In the genomic region with DNA sequence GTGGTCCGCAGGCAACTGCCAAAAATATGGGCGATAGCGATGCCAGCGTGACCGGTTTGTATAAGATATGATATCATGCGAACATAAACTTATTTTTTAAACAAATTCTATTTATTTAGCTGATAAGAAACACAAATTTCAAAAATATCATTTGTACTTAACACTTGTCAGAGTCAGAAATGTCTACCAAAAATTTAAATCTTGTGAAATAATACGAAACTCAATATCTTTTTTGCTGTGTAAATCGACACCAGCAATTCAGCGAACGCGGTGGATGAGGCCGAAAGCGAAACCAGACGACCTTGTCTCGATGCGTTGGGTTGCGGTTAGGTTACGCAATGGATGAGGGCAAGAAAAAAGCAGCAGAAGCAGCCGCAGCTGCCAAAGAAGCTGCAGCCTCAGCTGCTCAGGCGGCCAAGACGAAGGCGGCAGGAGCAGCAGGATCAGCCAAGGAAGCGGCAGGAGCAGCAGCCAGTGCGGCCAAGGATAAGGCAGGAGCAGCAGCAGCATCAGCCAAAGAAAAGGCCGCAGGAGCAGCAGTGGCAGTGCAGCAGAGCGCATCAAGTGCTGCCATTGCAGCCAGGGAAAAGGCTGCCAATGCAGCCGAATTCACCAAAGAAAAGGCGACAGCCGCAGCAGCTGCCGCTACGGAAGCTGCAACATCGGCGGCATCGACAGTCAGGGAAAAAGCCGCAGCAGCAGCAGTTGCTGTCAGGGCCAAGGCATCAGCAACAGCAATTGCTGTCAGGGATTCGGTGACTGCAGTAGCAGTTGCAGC, we compare ENCODE assay signal across 2 fruit fly cellular contexts.
TF ChIP-seq lines count a peak whose summit lies in the region.

Gene CG31952, plus strand, starts transcription at position 167 of the 778 bp plus-strand sequence.

TF ChIP-seq in whole organism, embryonic, 481 proteins besides CTCF, POLR2A, EP300 and RAD21 (continued from another document):
- TF ChIP-seq fd96Cb (tag; optimal IDR thresholded peaks at IDR 0.05; lab: Kevin White, UChicago) (no peak), sens (GFP tag; lab: Kevin White, UChicago) (peak; percentile 28), dmrt99B (tag; optimal IDR thresholded peaks at IDR 0.05; lab: Kevin White, UChicago) (peak; percentile 11), Ptx1 (GFP tag; IDR thresholded peaks at IDR 0.05; lab: Robert Waterston, UW) (0 out of 2 replicates have a peak, but pooled peaks have one; percentile 11), Xbp1 (GFP tag; optimal IDR thresholded peaks at IDR 0.05; lab: Kevin White, UChicago) (no peak), CG2120 (GFP tag; optimal IDR thresholded peaks at IDR 0.05; lab: Kevin White, UChicago) (peak; percentile 33), CG17328 (GFP tag; IDR thresholded peaks at IDR 0.05; lab: Robert Waterston, UW) (no peak), Dfd (GFP tag; optimal IDR thresholded peaks at IDR 0.05; lab: Kevin White, UChicago) (no peak), p53 (GFP tag; optimal IDR thresholded peaks at IDR 0.05; lab: Kevin White, UChicago) (no peak), lmd (GFP tag; IDR thresholded peaks at IDR 0.05; lab: Robert Waterston, UW) (0 out of 2 replicates have a peak, but pooled peaks have one; percentile 6), Aef1 (GFP tag; IDR thresholded peaks at IDR 0.05; lab: Robert Waterston, UW) (peak; percentile 49; the same call in 2 of the 3 replicates), lilli (GFP tag; optimal IDR thresholded peaks at IDR 0.05; lab: Kevin White, UChicago) (peak; percentile 32), CG7839 (tag; optimal IDR thresholded peaks at IDR 0.05; lab: Kevin White, UChicago) (peak; percentile 32), so (GFP tag; IDR thresholded peaks at IDR 0.05; lab: Robert Waterston, UW) (peak; percentile 59; the same call in 1 of the 3 replicates), CG6272 (GFP tag; IDR thresholded peaks at IDR 0.05; lab: Robert Waterston, UW) (no peak), Poxn (GFP tag; IDR thresholded peaks at IDR 0.05; lab: Robert Waterston, UW) (no peak), PHDP (tag; optimal IDR thresholded peaks at IDR 0.05; lab: Kevin White, UChicago) (no peak), Pdp1 (GFP tag; optimal IDR thresholded peaks at IDR 0.05; lab: Kevin White, UChicago) (peak in 1 of 2 experiments; percentile 42), CG5953 (GFP tag; IDR thresholded peaks at IDR 0.05; lab: Robert Waterston, UW) (0 out of 2 replicates have a peak, but pooled peaks have one; percentile 5), knrl (GFP tag; IDR thresholded peaks at IDR 0.05; lab: Robert Waterston, UW; ENCODE audit: partially characterized antibody) (no peak), hb (GFP tag; IDR thresholded peaks at IDR 0.05; lab: Robert Waterston, UW; ENCODE audit: partially characterized antibody) (no peak), CG12769 (tag; optimal IDR thresholded peaks at IDR 0.05; lab: Kevin White, UChicago) (peak; percentile 20), grau (tag; optimal IDR thresholded peaks at IDR 0.05; lab: Kevin White, UChicago) (peak; percentile 37), seq (GFP tag; IDR thresholded peaks at IDR 0.05; lab: Robert Waterston, UW) (0 out of 2 replicates have a peak, but pooled peaks have one; percentile 14), CG10431 (GFP tag; optimal IDR thresholded peaks at IDR 0.05; lab: Kevin White, UChicago) (no peak), CG11696 (GFP tag; IDR thresholded peaks at IDR 0.05; lab: Robert Waterston, UW) (no peak), Meics (GFP tag; optimal IDR thresholded peaks at IDR 0.05; lab: Kevin White, UChicago) (no peak), Ada2b (GFP tag; IDR thresholded peaks at IDR 0.05; lab: Robert Waterston, UW) (0 out of 2 replicates have a peak, but pooled peaks have one; percentile 18), CG11504 (tag; optimal IDR thresholded peaks at IDR 0.05; lab: Kevin White, UChicago) (peak; percentile 43), hkb (optimal IDR thresholded peaks at IDR 0.05; lab: Kevin White, UChicago) (no peak), hkb (GFP tag; IDR thresholded peaks at IDR 0.05; lab: Robert Waterston, UW) (peak; percentile 50), Jarid2 (GFP tag; optimal IDR thresholded peaks at IDR 0.05; lab: Kevin White, UChicago) (no peak), Bdp1 (GFP tag; optimal IDR thresholded peaks at IDR 0.05; lab: Kevin White, UChicago) (no peak), CG2129 (GFP tag; IDR thresholded peaks at IDR 0.05; lab: Robert Waterston, UW; ENCODE audit: partially characterized antibody) (no peak), bowl (GFP tag; IDR thresholded peaks at IDR 0.05; lab: Robert Waterston, UW) (no peak), CG7556 (GFP tag; optimal IDR thresholded peaks at IDR 0.05; lab: Kevin White, UChicago) (no peak), CG11695 (GFP tag; IDR thresholded peaks at IDR 0.05; lab: Robert Waterston, UW) (peak; percentile 55; the same call in 2 of the 3 replicates), jigr1 (GFP tag; IDR thresholded peaks at IDR 0.05; lab: Robert Waterston, UW) (no peak), Atf6 (GFP tag; IDR thresholded peaks at IDR 0.05; lab: Robert Waterston, UW) (peak; percentile 33; the same call in 1 of the 2 replicates)

TF ChIP-seq in whole organism, prepupa, 60 proteins besides CTCF, POLR2A, EP300 and RAD21 (continued from another document):
- TF ChIP-seq Hr38 (GFP tag; optimal IDR thresholded peaks at IDR 0.05; lab: Kevin White, UChicago) = no peak
- TF ChIP-seq CG34406 (GFP tag; optimal IDR thresholded peaks at IDR 0.05; lab: Kevin White, UChicago) = peak; percentile 23
- TF ChIP-seq Ets21C (GFP tag; optimal IDR thresholded peaks at IDR 0.05; lab: Kevin White, UChicago) = no peak
- no peak for TF ChIP-seq CG32006 (GFP tag; optimal IDR thresholded peaks at IDR 0.05; lab: Kevin White, UChicago)
- peak; percentile 48 for TF ChIP-seq Eip75B (GFP tag; optimal IDR thresholded peaks at IDR 0.05; lab: Kevin White, UChicago)
- TF ChIP-seq CG10669 (GFP tag; optimal IDR thresholded peaks at IDR 0.05; lab: Kevin White, UChicago) = peak; percentile 21
- no peak for TF ChIP-seq CG3032 (tag; optimal IDR thresholded peaks at IDR 0.05; lab: Kevin White, UChicago)
- TF ChIP-seq svp (GFP tag; lab: Kevin White, UChicago) = peak; percentile 49
- TF ChIP-seq fd85E (GFP tag; optimal IDR thresholded peaks at IDR 0.05; lab: Kevin White, UChicago) = no peak
- TF ChIP-seq Hr4 (GFP tag; optimal IDR thresholded peaks at IDR 0.05; lab: Kevin White, UChicago) = peak; percentile 22
- TF ChIP-seq eg (GFP tag; IDR thresholded peaks at IDR 0.05; lab: Robert Waterston, UW) = 0 out of 3 replicates have a peak, but pooled peaks have one; percentile 23
- TF ChIP-seq CG7368 (GFP tag; optimal IDR thresholded peaks at IDR 0.05; lab: Kevin White, UChicago) = peak; percentile 46
- peak; percentile 30 for TF ChIP-seq topi (GFP tag; optimal IDR thresholded peaks at IDR 0.05; lab: Kevin White, UChicago)
- TF ChIP-seq ss (GFP tag; optimal IDR thresholded peaks at IDR 0.05; lab: Kevin White, UChicago) = peak in 1 of 2 experiments; percentile 37
- peak; percentile 51 for TF ChIP-seq net (GFP tag; optimal IDR thresholded peaks at IDR 0.05; lab: Kevin White, UChicago)
- TF ChIP-seq Eip78C (GFP tag; lab: Kevin White, UChicago) = peak; percentile 91
- peak; percentile 5 for TF ChIP-seq CG6792 (GFP tag; optimal IDR thresholded peaks at IDR 0.05; lab: Kevin White, UChicago)
- TF ChIP-seq CG8319 (GFP tag; optimal IDR thresholded peaks at IDR 0.05; lab: Kevin White, UChicago) = no peak
- no peak for TF ChIP-seq Gug (GFP tag; IDR thresholded peaks at IDR 0.05; lab: Robert Waterston, UW)
- no peak for TF ChIP-seq CG11294 (GFP tag; IDR thresholded peaks at IDR 0.05; lab: Robert Waterston, UW)
- TF ChIP-seq achi (GFP tag; optimal IDR thresholded peaks at IDR 0.05; lab: Kevin White, UChicago) = peak; percentile 39
- no peak for TF ChIP-seq Eip93F (GFP tag; optimal IDR thresholded peaks at IDR 0.05; lab: Kevin White, UChicago)
- TF ChIP-seq salr (GFP tag; optimal IDR thresholded peaks at IDR 0.05; lab: Kevin White, UChicago) = no peak
- TF ChIP-seq lz (GFP tag; optimal IDR thresholded peaks at IDR 0.05; lab: Kevin White, UChicago) = no peak
- TF ChIP-seq CG11762 (GFP tag; optimal IDR thresholded peaks at IDR 0.05; lab: Kevin White, UChicago; ENCODE audit: insufficient read depth) = no peak
- peak; percentile 47 for TF ChIP-seq acj6 (GFP tag; optimal IDR thresholded peaks at IDR 0.05; lab: Kevin White, UChicago)
- no peak for TF ChIP-seq spab (GFP tag; optimal IDR thresholded peaks at IDR 0.05; lab: Kevin White, UChicago)
- no peak for TF ChIP-seq Smox (GFP tag; optimal IDR thresholded peaks at IDR 0.05; lab: Kevin White, UChicago)
- no peak for TF ChIP-seq Lpt (GFP tag; optimal IDR thresholded peaks at IDR 0.05; lab: Kevin White, UChicago)
- no peak for TF ChIP-seq CG9139 (GFP tag; optimal IDR thresholded peaks at IDR 0.05; lab: Kevin White, UChicago)
- peak; percentile 33 for TF ChIP-seq Blimp-1 (GFP tag; optimal IDR thresholded peaks at IDR 0.05; lab: Kevin White, UChicago)
- 0 out of 3 replicates have a peak, but pooled peaks have one; percentile 14 for TF ChIP-seq CG8119 (GFP tag; IDR thresholded peaks at IDR 0.05; lab: Robert Waterston, UW)
- no peak for TF ChIP-seq vri (GFP tag; optimal IDR thresholded peaks at IDR 0.05; lab: Kevin White, UChicago)
- no peak for TF ChIP-seq Sox14 (GFP tag; optimal IDR thresholded peaks at IDR 0.05; lab: Kevin White, UChicago)
TF ChIP-seq in whole organism, prepupa: peak in this region for 26.
